Worm (Caenorhabditis elegans): ENCODE results near the gene srx-115.
A peak's percentile ranks its signal among the peaks of the same experiment; 100 is the strongest.

Gene srx-115

ce11 chrV:8769154-8769553 is 2.5 kb upstream of the srx-115 start:
- no peak for TF ChIP-seq madf-8 (GFP tag; conservative IDR thresholded peaks at IDR 0.05)
- TF ChIP-seq him-1 (tag; optimal IDR thresholded peaks at IDR 0.05): no peak
- TF ChIP-seq attf-5 (GFP tag; optimal IDR thresholded peaks at IDR 0.05): no peak
- peak; percentile 72 for TF ChIP-seq nhr-80 (tag; optimal IDR thresholded peaks at IDR 0.05)
- TF ChIP-seq K11D2.4 (GFP tag; IDR thresholded peaks at IDR 0.05): no peak
- no peak for TF ChIP-seq attf-6 (GFP tag; IDR thresholded peaks at IDR 0.05)
- TF ChIP-seq cebp-1 (GFP tag; IDR thresholded peaks at IDR 0.05): no peak
- TF ChIP-seq cebp-1 (tag; optimal IDR thresholded peaks at IDR 0.05): peak; percentile 72
- no peak for TF ChIP-seq Y56A3A.18 (GFP tag; IDR thresholded peaks at IDR 0.05)
- TF ChIP-seq sdz-38 (tag; optimal IDR thresholded peaks at IDR 0.05): no peak
- TF ChIP-seq F39B2.1 (GFP tag; IDR thresholded peaks at IDR 0.05): no peak
- TF ChIP-seq Y53G8AR.9 (GFP tag; conservative IDR thresholded peaks at IDR 0.05): no peak
- TF ChIP-seq chd-7 (tag; optimal IDR thresholded peaks at IDR 0.05): no peak
- TF ChIP-seq akir-1 (GFP tag; optimal IDR thresholded peaks at IDR 0.05): no peak
- TF ChIP-seq egrh-3 (GFP tag; IDR thresholded peaks at IDR 0.05): no peak
- no peak for TF ChIP-seq dox-1 (GFP tag; IDR thresholded peaks at IDR 0.05)
- TF ChIP-seq let-607 (tag; optimal IDR thresholded peaks at IDR 0.05): peak; percentile 35 to 86
- TF ChIP-seq ceh-91 (GFP tag; IDR thresholded peaks at IDR 0.05): no peak
- TF ChIP-seq snpc-4 (GFP tag; optimal IDR thresholded peaks at IDR 0.05): no peak
- TF ChIP-seq snpc-4 (tag; optimal IDR thresholded peaks at IDR 0.05): no peak
- TF ChIP-seq ccch-3 (GFP tag; optimal IDR thresholded peaks at IDR 0.05): no peak
- peak; percentile 84 for TF ChIP-seq ets-4 (GFP tag; optimal IDR thresholded peaks at IDR 0.05)
- no peak for TF ChIP-seq F33H1.4 (GFP tag; IDR thresholded peaks at IDR 0.05)
- no peak for TF ChIP-seq F57A8.1 (GFP tag; optimal IDR thresholded peaks at IDR 0.05)
- peak; percentile 6 for TF ChIP-seq tlf-1 (GFP tag; optimal IDR thresholded peaks at IDR 0.05)
- no peak for TF ChIP-seq C06A6.2 (GFP tag; conservative IDR thresholded peaks at IDR 0.05)
- TF ChIP-seq lsl-1 (GFP tag; optimal IDR thresholded peaks at IDR 0.05): no peak
- TF ChIP-seq dpl-1 (GFP tag; optimal IDR thresholded peaks at IDR 0.05): no peak
- no peak for TF ChIP-seq nhr-120 (GFP tag; IDR thresholded peaks at IDR 0.05)
- no peak for TF ChIP-seq Y95B8A.8 (GFP tag; IDR thresholded peaks at IDR 0.05)
- no peak for TF ChIP-seq athp-1 (tag; optimal IDR thresholded peaks at IDR 0.05)
- TF ChIP-seq atf-7 (tag; optimal IDR thresholded peaks at IDR 0.05): peak; percentile 59
- peak; percentile 68 for TF ChIP-seq ztf-22 (GFP tag; optimal IDR thresholded peaks at IDR 0.05)
- TF ChIP-seq Y79H2A.3 (GFP tag; conservative IDR thresholded peaks at IDR 0.05): no peak
- TF ChIP-seq sptf-2 (GFP tag; optimal IDR thresholded peaks at IDR 0.05): no peak
- no peak for TF ChIP-seq F57C9.4 (tag; optimal IDR thresholded peaks at IDR 0.05)
- TF ChIP-seq aptf-3 (GFP tag; IDR thresholded peaks at IDR 0.05): no peak
- TF ChIP-seq rcor-1 (GFP tag; IDR thresholded peaks at IDR 0.05): no peak
- TF ChIP-seq tbp1 (GFP tag; optimal IDR thresholded peaks at IDR 0.05): peak; percentile 1
- no peak for TF ChIP-seq nhr-27 (tag; optimal IDR thresholded peaks at IDR 0.05)
- TF ChIP-seq D2030.7 (GFP tag; IDR thresholded peaks at IDR 0.05): no peak

DNA sequence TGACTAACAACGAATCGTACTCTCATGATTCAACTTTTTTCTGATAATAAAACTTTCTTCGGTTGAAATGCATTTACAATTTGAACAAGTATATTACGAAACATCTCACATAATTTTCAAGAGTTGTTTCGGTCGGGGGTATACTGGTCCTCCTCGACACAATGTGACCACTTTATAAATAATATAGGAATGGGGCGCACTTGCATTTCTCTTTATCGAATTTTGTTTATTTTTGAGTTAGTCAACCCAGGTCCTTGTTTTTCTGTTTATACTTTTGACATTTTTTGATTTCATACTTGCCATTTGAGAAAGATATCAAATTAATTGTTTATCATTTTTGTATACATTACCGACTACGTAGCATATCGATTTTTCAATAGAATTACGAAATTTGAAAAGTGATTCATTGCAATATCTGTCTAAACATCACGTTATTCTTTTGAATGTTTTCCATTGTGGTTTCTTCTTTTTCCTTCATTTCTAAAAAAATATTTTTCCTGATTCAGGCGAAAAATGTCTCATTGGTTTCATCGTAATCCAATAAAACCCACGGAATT is 2.2 kb downstream of the srx-115 start, which contains the start of gene B0507.2:
Gene B0507.2, plus strand, starts transcription at position 507 of the 557 bp plus-strand sequence.
- TF ChIP-seq unc-62 (GFP tag; optimal IDR thresholded peaks at IDR 0.05): no peak
- peak; percentile 36 for TF ChIP-seq nhr-80 (tag; optimal IDR thresholded peaks at IDR 0.05)
- TF ChIP-seq ztf-25 (GFP tag; IDR thresholded peaks at IDR 0.05): no peak
- no peak for TF ChIP-seq ztf-6 (GFP tag; IDR thresholded peaks at IDR 0.05)
- no peak for TF ChIP-seq mxl-1 (tag; optimal IDR thresholded peaks at IDR 0.05)
- no peak for TF ChIP-seq T26A5.8 (tag; optimal IDR thresholded peaks at IDR 0.05)
- no peak for TF ChIP-seq B0035.1 (tag; optimal IDR thresholded peaks at IDR 0.05)
- no peak for TF ChIP-seq egl-18 (GFP tag; IDR thresholded peaks at IDR 0.05)
- TF ChIP-seq egl-44 (GFP tag; IDR thresholded peaks at IDR 0.05): no peak
- no peak for TF ChIP-seq lin-40 (tag; optimal IDR thresholded peaks at IDR 0.05)
- TF ChIP-seq F52B5.7 (tag; optimal IDR thresholded peaks at IDR 0.05): no peak
- TF ChIP-seq chd-7 (tag; optimal IDR thresholded peaks at IDR 0.05): no peak
- TF ChIP-seq B0261.1 (tag; optimal IDR thresholded peaks at IDR 0.05): no peak

Data from whole organism, young adult.